Fruit fly (Drosophila melanogaster) whole organism, wandering third instar larva: ENCODE results near the gene ras.

Experiments
- Hr83 ChIP-seq: fragments of 200-300 bp; sonication (Bioruptor generic); optimal IDR thresholded peaks from 2 replicates; lab custom pipeline; 2016; ENCODE audit warnings: missing biosample characterization, mild to moderate bottlenecking, missing genetic modification characterization, moderate library complexity; ENCODE audit not compliant: poor library complexity, severe bottlenecking
- fru ChIP-seq: fragments of 200-800 bp; sonication (Bioruptor generic); optimal IDR thresholded peaks from 3 replicates; lab custom pipeline; 2016; ENCODE audit warnings: missing biosample characterization, mild to moderate bottlenecking, missing genetic modification characterization

dm6 chrX:10719280-10719679 is 25.0 kb upstream of the ras start:
- TF ChIP-seq Hr83 (GFP tag; lab: Kevin White, UChicago) (no peak), fru (GFP tag; lab: Kevin White, UChicago) (no peak)
